Worm (Caenorhabditis elegans) whole organism, young adult: ENCODE measurements around the gene ZK84.1.

Experiments
- D2030.7 ChIP-seq: fragments of 200-800 bp; sonication (Bioruptor generic); IDR thresholded peaks from 2 replicates; pipeline ENCODE4 v1.3.6; 2022; ENCODE audit warnings: missing genetic modification reagents, missing genetic modification characterization, missing compliant biosample characterization
- F22D6.2 ChIP-seq: sonication (generic microtip); optimal IDR thresholded peaks from 2 replicates; lab custom pipeline; 2016; ENCODE audit warnings: mild to moderate bottlenecking, missing genetic modification characterization, missing compliant biosample characterization
- F23B12.7 ChIP-seq: sonication (generic microtip); optimal IDR thresholded peaks from 2 replicates; lab custom pipeline; 2017; ENCODE audit warnings: missing genetic modification characterization, mild to moderate bottlenecking, missing compliant biosample characterization, antibody characterized with exemption, moderate library complexity; ENCODE audit not compliant: insufficient read depth
- F33H1.4 ChIP-seq: fragments of 200-800 bp; sonication (Bioruptor generic); IDR thresholded peaks from 2 replicates; pipeline ENCODE4 v1.3.6; 2022; ENCODE audit warnings: missing genetic modification reagents, missing genetic modification characterization, missing compliant biosample characterization
- F49E8.2 ChIP-seq: sonication (generic microtip); optimal IDR thresholded peaks from 3 replicates; lab custom pipeline; 2017; ENCODE audit warnings: missing genetic modification characterization, mild to moderate bottlenecking, missing compliant biosample characterization, antibody characterized with exemption, moderate library complexity; ENCODE audit not compliant: insufficient read depth
- K11D2.4 ChIP-seq: fragments of 200-800 bp; sonication (Bioruptor generic); IDR thresholded peaks from 2 replicates; pipeline ENCODE4 v1.3.6; 2022; ENCODE audit warnings: missing genetic modification reagents, missing genetic modification characterization, missing compliant biosample characterization
- Y53G8AR.9 ChIP-seq: fragments of 200-800 bp; sonication (Bioruptor generic); conservative IDR thresholded peaks from 2 replicates; pipeline ENCODE4 v1.3.6; 2022; ENCODE audit warnings: missing genetic modification reagents, missing genetic modification characterization, missing compliant biosample characterization
- Y56A3A.18 ChIP-seq: fragments of 200-800 bp; sonication (Bioruptor generic); IDR thresholded peaks from 2 replicates; pipeline ENCODE4 v1.3.6; 2022; ENCODE audit warnings: missing genetic modification reagents, missing genetic modification characterization, missing compliant biosample characterization
- ZK185.1 ChIP-seq: sonication (generic microtip); optimal IDR thresholded peaks from 2 replicates; lab custom pipeline; 2016; ENCODE audit warnings: mild to moderate bottlenecking, missing genetic modification characterization, missing compliant biosample characterization; ENCODE audit not compliant: poor library complexity, severe bottlenecking
- aptf-2 ChIP-seq: fragments of 200-800 bp; sonication (Bioruptor generic); conservative IDR thresholded peaks from 2 replicates; pipeline ENCODE4 v1.3.6; 2022; ENCODE audit warnings: missing genetic modification reagents, missing genetic modification characterization, missing compliant biosample characterization
- attf-5 ChIP-seq: fragments of 200-800 bp; sonication (Bioruptor generic); optimal IDR thresholded peaks from 2 replicates; lab custom pipeline; 2018; ENCODE audit warnings: mild to moderate bottlenecking, missing genetic modification characterization, missing compliant biosample characterization
- bed-1 ChIP-seq: fragments of 200-800 bp; sonication (Bioruptor generic); IDR thresholded peaks from 2 replicates; pipeline ENCODE4 v1.3.6; 2022; ENCODE audit warnings: missing genetic modification reagents, missing genetic modification characterization, missing compliant biosample characterization
- cebp-1 ChIP-seq, 2 experiments: fragments of 200-800 bp in 1 of 2; sonication (Bioruptor generic) in 1 of 2; sonication (generic microtip) in 1 of 2; IDR thresholded peaks in 1 of 2; optimal IDR thresholded peaks in 1 of 2; 2 replicates each; pipeline versions ENCODE4 v1.3.6 to Lab custom; 2017 to 2022; ENCODE audit warnings: missing compliant biosample characterization in 2 of 2, missing genetic modification characterization in 2 of 2, mild to moderate bottlenecking in 1 of 2, missing genetic modification reagents in 1 of 2, moderate library complexity in 1 of 2
- cebp-2 ChIP-seq: fragments of 200-800 bp; sonication (Bioruptor generic); IDR thresholded peaks from 2 replicates; pipeline ENCODE4 v1.3.6; 2022; ENCODE audit warnings: missing genetic modification characterization, missing compliant biosample characterization
- ceh-100 ChIP-seq: fragments of 200-800 bp; sonication (Bioruptor generic); IDR thresholded peaks from 2 replicates; pipeline ENCODE4 v1.3.6; 2022; ENCODE audit warnings: missing genetic modification reagents, missing genetic modification characterization, missing compliant biosample characterization
- ceh-27 ChIP-seq: fragments of 200-800 bp; sonication (Bioruptor generic); optimal IDR thresholded peaks from 2 replicates; lab custom pipeline; 2018; ENCODE audit warnings: mild to moderate bottlenecking, missing genetic modification characterization, moderate library complexity, missing compliant biosample characterization
- ceh-79 ChIP-seq: sonication (generic microtip); optimal IDR thresholded peaks from 2 replicates; lab custom pipeline; 2017; ENCODE audit warnings: mild to moderate bottlenecking, missing genetic modification characterization, missing compliant biosample characterization
- dox-1 ChIP-seq: fragments of 200-800 bp; sonication (Bioruptor generic); IDR thresholded peaks from 2 replicates; pipeline ENCODE4 v1.3.6; 2022; ENCODE audit warnings: missing genetic modification reagents, missing genetic modification characterization, missing compliant biosample characterization
- dpff-1 ChIP-seq: sonication (generic microtip); optimal IDR thresholded peaks from 2 replicates; lab custom pipeline; 2017; ENCODE audit warnings: mild to moderate bottlenecking, missing genetic modification characterization, missing compliant biosample characterization
- dpl-1 ChIP-seq: fragments of 150-350 bp; optimal IDR thresholded peaks from 2 replicates; lab custom pipeline; 2014; ENCODE audit warnings: missing biosample characterization, missing genetic modification reagents, missing genetic modification characterization
- efl-1 ChIP-seq: fragments of 150-350 bp; optimal IDR thresholded peaks from 2 replicates; lab custom pipeline; 2014; ENCODE audit warnings: missing biosample characterization, missing genetic modification reagents, missing genetic modification characterization
- gei-17 ChIP-seq: fragments of 200-800 bp; sonication (Bioruptor generic); optimal IDR thresholded peaks from 2 replicates; lab custom pipeline; 2018; ENCODE audit warnings: mild to moderate bottlenecking, missing genetic modification characterization, missing compliant biosample characterization
- him-1 ChIP-seq: sonication (generic microtip); optimal IDR thresholded peaks from 2 replicates; lab custom pipeline; 2016; ENCODE audit warnings: missing genotype, missing genetic modification reagents, missing genetic modification characterization, missing compliant biosample characterization
- hmg-1.2 ChIP-seq: fragments of 200-800 bp; sonication (Bioruptor generic); IDR thresholded peaks from 2 replicates; pipeline ENCODE4 v1.3.6; 2022; ENCODE audit warnings: missing genetic modification reagents, missing genetic modification characterization, missing compliant biosample characterization
- hmg-20 ChIP-seq: fragments of 200-800 bp; sonication (Bioruptor generic); IDR thresholded peaks from 2 replicates; pipeline ENCODE4 v1.3.6; 2022; ENCODE audit warnings: missing genetic modification reagents, missing genetic modification characterization, missing compliant biosample characterization
- hsf-1 ChIP-seq: fragments of 200-800 bp; sonication (Bioruptor generic); IDR thresholded peaks from 2 replicates; pipeline ENCODE4 v1.3.6; 2022; ENCODE audit warnings: missing genetic modification reagents, missing genetic modification characterization, missing compliant biosample characterization
- let-526 ChIP-seq: fragments of 200-800 bp; sonication (Bioruptor generic); IDR thresholded peaks from 2 replicates; pipeline ENCODE4 v1.3.6; 2022; ENCODE audit warnings: missing genetic modification reagents, missing genetic modification characterization, missing compliant biosample characterization
- let-607 ChIP-seq, 2 experiments: fragments of 200-800 bp in 1 of 2; sonication (Bioruptor generic) in 1 of 2; sonication (generic microtip) in 1 of 2; optimal IDR thresholded peaks; 2 replicates each; lab custom pipeline; 2016 to 2018; ENCODE audit warnings: mild to moderate bottlenecking in 2 of 2, missing compliant biosample characterization in 2 of 2, missing genetic modification characterization in 2 of 2, moderate library complexity in 2 of 2, missing genotype in 1 of 2
- lin-40 ChIP-seq: sonication (generic microtip); optimal IDR thresholded peaks from 2 replicates; lab custom pipeline; 2016; ENCODE audit warnings: missing genetic modification characterization, mild to moderate bottlenecking, missing compliant biosample characterization, missing genotype, missing genetic modification reagents
- lsy-27 ChIP-seq: sonication (generic microtip); optimal IDR thresholded peaks from 2 replicates; lab custom pipeline; 2017; ENCODE audit warnings: missing genetic modification characterization, mild to moderate bottlenecking, missing compliant biosample characterization, antibody characterized with exemption, missing genotype, borderline replicate concordance; ENCODE audit not compliant: insufficient read depth
- madf-8 ChIP-seq: fragments of 200-800 bp; sonication (Bioruptor generic); conservative IDR thresholded peaks from 2 replicates; pipeline ENCODE4 v1.3.6; 2022; ENCODE audit warnings: missing genetic modification reagents, missing genetic modification characterization, missing compliant biosample characterization
- mcd-1 ChIP-seq: fragments of 200-800 bp; sonication (Bioruptor generic); IDR thresholded peaks from 2 replicates; pipeline ENCODE4 v1.3.6; 2022; ENCODE audit warnings: missing genetic modification reagents, missing genetic modification characterization, missing compliant biosample characterization
- nhr-80 ChIP-seq: sonication (generic microtip); optimal IDR thresholded peaks from 2 replicates; lab custom pipeline; 2016; ENCODE audit warnings: missing genetic modification characterization, missing compliant biosample characterization
- nhr-90 ChIP-seq: sonication (generic microtip); optimal IDR thresholded peaks from 2 replicates; lab custom pipeline; 2016; ENCODE audit warnings: missing genotype, mild to moderate bottlenecking, missing genetic modification characterization, missing compliant biosample characterization
- pbrm-1 ChIP-seq: fragments of 200-800 bp; sonication (Bioruptor generic); IDR thresholded peaks from 2 replicates; pipeline ENCODE4 v1.3.6; 2022; ENCODE audit warnings: missing genetic modification reagents, missing genetic modification characterization, missing compliant biosample characterization
- pha-4 ChIP-seq: fragments of 150-350 bp; sonication (generic microtip); optimal IDR thresholded peaks from 2 replicates; lab custom pipeline; 2014; ENCODE audit warnings: missing biosample characterization, missing genetic modification reagents, missing genetic modification characterization
- rcor-1 ChIP-seq: fragments of 200-800 bp; sonication (Bioruptor generic); IDR thresholded peaks from 2 replicates; pipeline ENCODE4 v1.3.6; 2022; ENCODE audit warnings: missing genetic modification reagents, missing genetic modification characterization, missing compliant biosample characterization
- rec-8 ChIP-seq, 2 experiments: sonication (generic microtip); optimal IDR thresholded peaks; 2 replicates each; lab custom pipeline; 2016; ENCODE audit warnings: mild to moderate bottlenecking in 2 of 2, missing genetic modification characterization in 2 of 2, missing genetic modification reagents in 2 of 2, missing genotype in 2 of 2, missing biosample characterization in 1 of 2, missing compliant biosample characterization in 1 of 2, moderate library complexity in 1 of 2
- rpc-1 ChIP-seq, 2 experiments: fragments of 150-350 bp in 1 of 2; sonication (generic microtip) in 1 of 2; optimal IDR thresholded peaks; 2 replicates each; lab custom pipeline; 2014 to 2018; ENCODE audit warnings: missing biosample characterization in 1 of 2, missing genetic modification characterization in 1 of 2, missing genetic modification reagents in 1 of 2, missing genotype in 1 of 2
- somi-1 ChIP-seq: fragments of 200-800 bp; sonication (Bioruptor generic); optimal IDR thresholded peaks from 2 replicates; lab custom pipeline; 2018; ENCODE audit warnings: mild to moderate bottlenecking, missing genetic modification characterization, missing compliant biosample characterization
- tbp1 ChIP-seq: fragments of 200-800 bp; sonication (Bioruptor generic); optimal IDR thresholded peaks from 2 replicates; lab custom pipeline; 2018; ENCODE audit warnings: mild to moderate bottlenecking, missing genetic modification characterization, missing compliant biosample characterization
- tbx-9 ChIP-seq: sonication (generic microtip); optimal IDR thresholded peaks from 2 replicates; lab custom pipeline; 2016; ENCODE audit warnings: borderline replicate concordance, missing genetic modification characterization, inconsistent platforms, missing compliant biosample characterization
- unc-130 ChIP-seq: sonication (generic microtip); optimal IDR thresholded peaks from 2 replicates; lab custom pipeline; 2016; ENCODE audit warnings: missing genetic modification reagents, missing genetic modification characterization, missing compliant biosample characterization
- xnd-1 ChIP-seq: sonication (generic microtip); optimal IDR thresholded peaks from 2 replicates; lab custom pipeline; 2016; ENCODE audit warnings: missing genotype, missing genetic modification reagents, missing genetic modification characterization, missing compliant biosample characterization
- ztf-18 ChIP-seq: sonication (generic microtip); optimal IDR thresholded peaks from 2 replicates; lab custom pipeline; 2016; ENCODE audit warnings: missing genotype, mild to moderate bottlenecking, missing genetic modification characterization, missing compliant biosample characterization

The ZK84.1 gene

DNA sequence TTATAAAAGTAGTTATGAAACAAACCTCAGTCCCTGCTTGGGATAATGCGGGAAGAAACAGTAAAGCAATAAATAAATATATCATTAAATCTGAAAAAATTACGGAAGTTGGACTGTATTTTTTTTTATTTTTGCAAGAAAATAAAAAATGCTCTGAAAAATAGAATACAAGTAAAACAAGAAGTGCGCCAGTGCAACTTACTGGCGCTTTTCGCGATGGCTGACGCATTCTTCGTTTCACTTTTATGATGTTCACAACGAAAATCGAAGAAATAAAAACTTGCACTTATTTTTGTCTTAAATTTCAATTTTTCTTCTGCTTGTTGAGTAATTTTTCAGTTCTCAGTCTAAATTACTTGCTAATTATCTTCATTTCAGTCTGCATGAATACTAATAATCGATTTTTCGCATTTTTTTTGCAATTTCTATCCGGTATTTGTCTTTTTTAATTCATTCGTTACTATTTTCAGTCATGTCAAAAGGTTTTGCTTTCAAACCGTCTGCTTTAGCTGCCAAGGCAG, 27.2 kb downstream of the ZK84.1 start, which contains the start of the genes R12C12.6 and ran-5:
TSS of gene R12C12.6 (minus strand) at position 229 of the 521 bp plus-strand sequence.
TSS of gene ran-5 (plus strand) at position 471 of the 521 bp plus-strand sequence.
- peak; percentile 89 for TF ChIP-seq pbrm-1 (GFP tag; lab: Robert Waterston, UW)
- peak; percentile 50 for TF ChIP-seq attf-5
- TF ChIP-seq F23B12.7 (tag; lab: Kevin White, UChicago): peak; percentile 32
- TF ChIP-seq pha-4: peak; percentile 72
- TF ChIP-seq rpc-1 (optimal IDR thresholded peaks at IDR 0.05; lab: Kevin White, UChicago): no peak
- no peak for TF ChIP-seq rpc-1 (tag; optimal IDR thresholded peaks at IDR 0.05; lab: Kevin White, UChicago)
- no peak for TF ChIP-seq lsy-27 (tag; lab: Kevin White, UChicago)
- TF ChIP-seq rcor-1 (GFP tag; lab: Robert Waterston, UW): peak; percentile 69
- TF ChIP-seq somi-1: no peak
- peak; percentile 60 for TF ChIP-seq tbp1 (GFP tag; lab: Kevin White, UChicago)
- TF ChIP-seq nhr-90 (tag; lab: Kevin White, UChicago): no peak
- TF ChIP-seq hsf-1 (GFP tag; lab: Robert Waterston, UW): 0 out of 2 replicates have a peak, but pooled peaks have one; percentile 38
- peak; percentile 17 for TF ChIP-seq gei-17 (GFP tag; lab: Kevin White, UChicago)
- peak; percentile 89 for TF ChIP-seq Y53G8AR.9
- TF ChIP-seq K11D2.4 (GFP tag; lab: Robert Waterston, UW): peak; percentile 79
- TF ChIP-seq F49E8.2 (tag; lab: Kevin White, UChicago): peak; percentile 52
- 0 out of 2 replicates have a peak, but pooled peaks have one; percentile 68 for TF ChIP-seq cebp-2
- no peak for TF ChIP-seq tbx-9 (tag; lab: Kevin White, UChicago)
- TF ChIP-seq nhr-80 (tag; lab: Kevin White, UChicago): peak; percentile 46
- no peak for TF ChIP-seq let-526 (GFP tag; lab: Robert Waterston, UW)
- TF ChIP-seq dpl-1 (GFP tag; lab: Kevin White, UChicago): peak; percentile 27
- TF ChIP-seq lin-40 (tag; lab: Kevin White, UChicago): peak; percentile 90
- peak; percentile 52; the same call in 1 of the 2 replicates for TF ChIP-seq D2030.7 (GFP tag; lab: Robert Waterston, UW)
- TF ChIP-seq unc-130 (GFP tag; lab: Kevin White, UChicago): peak; percentile 11
- TF ChIP-seq efl-1 (GFP tag; lab: Kevin White, UChicago): peak; percentile 11
- TF ChIP-seq ceh-100 (GFP tag; lab: Robert Waterston, UW): peak; percentile 70; the same call in 1 of the 2 replicates
- TF ChIP-seq Y56A3A.18: peak; percentile 81
- TF ChIP-seq ceh-27 (GFP tag; lab: Kevin White, UChicago): peak; percentile 13
- TF ChIP-seq him-1: peak; percentile 41
- peak; percentile 84 for TF ChIP-seq mcd-1 (GFP tag; lab: Robert Waterston, UW)
- peak; percentile 55 for TF ChIP-seq F22D6.2 (tag; lab: Kevin White, UChicago)
- no peak for TF ChIP-seq ceh-79 (tag; lab: Kevin White, UChicago)
- TF ChIP-seq aptf-2 (GFP tag; lab: Robert Waterston, UW): no peak
- TF ChIP-seq dpff-1 (tag; lab: Kevin White, UChicago): no peak
- TF ChIP-seq ztf-18: peak; percentile 98
- peak; percentile 61; the same call in 1 of the 2 replicates for TF ChIP-seq madf-8 (GFP tag; lab: Robert Waterston, UW)
- peak; percentile 88; the same call in 1 of the 2 replicates for TF ChIP-seq dox-1 (GFP tag; lab: Robert Waterston, UW)
- no peak for TF ChIP-seq cebp-1 (GFP tag; IDR thresholded peaks at IDR 0.05; lab: Robert Waterston, UW)
- TF ChIP-seq cebp-1 (tag; optimal IDR thresholded peaks at IDR 0.05; lab: Kevin White, UChicago): peak; percentile 80
- peak; percentile 47; the same call in 1 of the 2 replicates for TF ChIP-seq hmg-1.2 (GFP tag; lab: Robert Waterston, UW)
- peak; percentile 56; the same call in 1 of the 2 replicates for TF ChIP-seq F33H1.4 (GFP tag; lab: Robert Waterston, UW)
- TF ChIP-seq rec-8 (tag; optimal IDR thresholded peaks at IDR 0.05; lab: Kevin White, UChicago): peak in 1 of 2 experiments; percentile 15
- TF ChIP-seq bed-1 (GFP tag; lab: Robert Waterston, UW): no peak
- TF ChIP-seq ZK185.1 (tag; lab: Kevin White, UChicago): peak; percentile 68
- TF ChIP-seq hmg-20: peak; percentile 66; the same call in 1 of the 2 replicates
- peak; percentile 66 for TF ChIP-seq xnd-1
- TF ChIP-seq let-607 (tag; optimal IDR thresholded peaks at IDR 0.05; lab: Kevin White, UChicago): peak in 1 of 2 experiments; percentile 69
